Worm (Caenorhabditis elegans): ENCODE results near the gene wht-2.

DNA sequence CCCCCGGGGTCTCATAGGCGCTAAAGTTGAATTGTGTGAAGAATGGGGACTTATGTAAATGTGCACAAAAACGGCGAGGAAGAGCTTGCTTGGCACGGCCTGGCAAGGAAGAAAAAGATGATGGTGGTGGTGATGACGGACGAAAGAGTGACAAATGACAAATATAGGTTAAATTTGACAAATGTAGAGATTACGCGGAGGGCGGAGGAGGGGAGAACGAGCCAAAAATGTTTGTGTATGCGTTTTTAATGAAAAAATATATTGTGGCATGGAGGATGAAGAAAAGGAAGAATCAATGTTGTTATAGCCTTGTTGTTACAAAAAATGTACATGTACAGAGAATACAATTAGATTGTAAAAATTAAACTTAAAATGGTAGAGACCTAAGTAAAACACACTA lies 16.6 kb downstream of the wht-2 start:
- TF ChIP-seq snpc-1.1 (tag; optimal IDR thresholded peaks at IDR 0.05; ENCODE audit: insufficient read depth): no peak
- TF ChIP-seq B0035.1 (tag; optimal IDR thresholded peaks at IDR 0.05): no peak
- no peak for TF ChIP-seq ztf-26 (tag; optimal IDR thresholded peaks at IDR 0.05)
- no peak for TF ChIP-seq let-607 (tag; optimal IDR thresholded peaks at IDR 0.05)
- TF ChIP-seq F33H1.4 (GFP tag; IDR thresholded peaks at IDR 0.05): no peak
- no peak for TF ChIP-seq lin-35 (GFP tag; optimal IDR thresholded peaks at IDR 0.05)
- TF ChIP-seq pha-4 (tag; optimal IDR thresholded peaks at IDR 0.05): no peak
- TF ChIP-seq mxl-1 (tag; optimal IDR thresholded peaks at IDR 0.05): no peak
- TF ChIP-seq F57C9.4 (tag; optimal IDR thresholded peaks at IDR 0.05): no peak
- no peak for TF ChIP-seq madf-3 (GFP tag; IDR thresholded peaks at IDR 0.05)
